Worm (Caenorhabditis elegans): Measurements from ENCODE around the gene cest-35.2.

- TF ChIP-seq unc-3 (GFP tag; conservative IDR thresholded peaks at IDR 0.05): no peak
- no peak for TF ChIP-seq unc-3 (tag; optimal IDR thresholded peaks at IDR 0.05)
- TF ChIP-seq sdc-2 (tag; optimal IDR thresholded peaks at IDR 0.05): no peak
- TF ChIP-seq F13H6.1 (tag; optimal IDR thresholded peaks at IDR 0.05): no peak
Measured at ce11 chrV:5239903-5240302, 2.9 kb upstream of the cest-35.2 start, which contains the start of gene B0238.15.

Measured in whole organism, late embryonic.